Worm (Caenorhabditis elegans) whole organism, midembryonic: ENCODE results near the gene F41D9.2.

Experiments used
- T22C8.4 ChIP-seq: fragments of 200-800 bp; sonication (Bioruptor generic); IDR thresholded peaks from 2 replicates; pipeline ENCODE4 v1.3.6; 2022; ENCODE audit warnings: missing genetic modification characterization, missing compliant biosample characterization
- cog-1 ChIP-seq: sonication (generic microtip); optimal IDR thresholded peaks from 2 replicates; lab custom pipeline; 2016; ENCODE audit warnings: missing genetic modification characterization, missing compliant biosample characterization
- flt-1 ChIP-seq: fragments of 200-800 bp; sonication (Bioruptor generic); IDR thresholded peaks from 2 replicates; pipeline ENCODE4 v1.3.6; 2022; ENCODE audit warnings: missing genetic modification characterization, missing compliant biosample characterization
- klf-2 ChIP-seq: fragments of 200-800 bp; sonication (Bioruptor generic); conservative IDR thresholded peaks from 2 replicates; pipeline ENCODE4 v1.3.6; 2022; ENCODE audit warnings: missing genetic modification reagents, missing genetic modification characterization, missing compliant biosample characterization
- med-1 ChIP-seq: sonication (generic microtip); optimal IDR thresholded peaks from 2 replicates; lab custom pipeline; 2017; ENCODE audit warnings: missing genetic modification characterization, mild to moderate bottlenecking, missing compliant biosample characterization, antibody characterized with exemption, missing genetic modification reagents; ENCODE audit not compliant: insufficient read depth
- ref-1 ChIP-seq: fragments of 200-800 bp; sonication (Bioruptor generic); conservative IDR thresholded peaks from 2 replicates; pipeline ENCODE4 v1.3.6; 2022; ENCODE audit warnings: missing genetic modification reagents, missing genetic modification characterization, missing compliant biosample characterization
- tab-1 ChIP-seq: fragments of 200-800 bp; sonication (Bioruptor generic); IDR thresholded peaks from 2 replicates; pipeline ENCODE4 v1.3.6; 2022; ENCODE audit warnings: missing genetic modification characterization, missing compliant biosample characterization
- ztf-23 ChIP-seq: fragments of 200-800 bp; sonication (Bioruptor generic); IDR thresholded peaks from 2 replicates; pipeline ENCODE4 v1.3.6; 2022; ENCODE audit warnings: missing genetic modification reagents, missing genetic modification characterization, missing compliant biosample characterization
- ztf-29 ChIP-seq: fragments of 200-800 bp; sonication (Bioruptor generic); IDR thresholded peaks from 2 replicates; pipeline ENCODE4 v1.3.6; 2022; ENCODE audit warnings: missing genetic modification reagents, missing genetic modification characterization, missing compliant biosample characterization

The F41D9.2 gene

ce11 chrX:8384642-8385181 is at the start of gene F41D9.2:
Gene F41D9.2 (minus strand): TSS chrX:8384945.
- no peak for TF ChIP-seq flt-1 (GFP tag; lab: Robert Waterston, UW)
- TF ChIP-seq ref-1 (GFP tag; lab: Robert Waterston, UW) = no peak
- no peak for TF ChIP-seq med-1 (GFP tag; lab: Kevin White, UChicago)
- TF ChIP-seq cog-1 (tag; lab: Kevin White, UChicago) = no peak
- TF ChIP-seq T22C8.4 = no peak
- TF ChIP-seq ztf-23 = no peak
- TF ChIP-seq tab-1 (GFP tag; lab: Robert Waterston, UW) = no peak
- TF ChIP-seq ztf-29 (GFP tag; lab: Robert Waterston, UW) = no peak
- TF ChIP-seq klf-2 (GFP tag; lab: Robert Waterston, UW) = no peak

DNA sequence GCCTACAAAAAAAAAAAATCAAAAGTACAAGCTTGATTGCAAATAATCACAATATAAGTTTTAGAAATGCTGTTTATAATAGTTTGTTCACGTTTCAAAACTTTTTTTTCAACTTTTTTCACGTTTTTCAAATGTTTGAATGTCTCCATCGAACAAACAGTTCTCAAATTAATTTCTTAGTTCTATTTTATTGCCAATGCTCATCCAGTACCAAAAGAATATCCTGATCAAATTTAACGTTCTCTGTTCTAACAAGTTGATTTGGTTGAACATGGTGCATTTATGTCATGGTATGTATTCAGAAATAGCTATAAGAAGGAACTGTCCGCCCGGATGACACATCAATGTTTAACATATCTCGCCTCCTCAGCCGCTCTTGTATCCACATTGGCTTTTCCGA is 47.6 kb upstream of the F41D9.2 start, which contains the start of gene kin-9:
Gene kin-9 (plus strand): TSS at position 301 of the 400 bp plus-strand sequence.
- TF ChIP-seq tab-1 (GFP tag; lab: Robert Waterston, UW) (no peak), T22C8.4 (no peak), ztf-29 (GFP tag; lab: Robert Waterston, UW) (no peak), ref-1 (GFP tag; lab: Robert Waterston, UW) (no peak)

DNA sequence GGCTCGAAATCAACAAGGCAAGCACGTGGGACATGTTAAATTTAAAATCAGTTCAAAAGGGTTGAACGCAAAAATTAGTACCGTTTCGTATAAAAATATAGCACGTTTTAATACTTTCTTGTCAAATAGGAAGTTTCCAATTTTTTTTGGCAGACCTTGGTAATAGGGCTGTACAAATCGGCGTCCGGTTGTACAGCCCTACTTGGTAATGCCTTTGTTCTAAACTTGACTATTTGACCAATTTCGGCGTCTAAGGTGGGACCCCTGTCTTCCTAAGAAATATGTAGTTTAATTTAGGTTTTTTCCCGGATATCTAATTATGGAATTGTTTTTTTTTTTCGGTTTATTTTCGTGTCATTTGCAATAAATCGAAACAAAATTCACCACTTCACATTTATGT is 44.8 kb upstream of the F41D9.2 start:
- TF ChIP-seq ztf-29 (GFP tag; lab: Robert Waterston, UW) (no peak), ztf-23 (no peak), flt-1 (GFP tag; lab: Robert Waterston, UW) (no peak), T22C8.4 (no peak), tab-1 (GFP tag; lab: Robert Waterston, UW) (no peak), ref-1 (GFP tag; lab: Robert Waterston, UW) (no peak), med-1 (GFP tag; lab: Kevin White, UChicago) (no peak), klf-2 (GFP tag; lab: Robert Waterston, UW) (no peak), cog-1 (tag; lab: Kevin White, UChicago) (no peak)

- TF ChIP-seq med-1 (GFP tag; lab: Kevin White, UChicago) (no peak), flt-1 (GFP tag; lab: Robert Waterston, UW) (no peak), ref-1 (GFP tag; lab: Robert Waterston, UW) (no peak), tab-1 (GFP tag; lab: Robert Waterston, UW) (no peak), ztf-23 (no peak), T22C8.4 (no peak), ztf-29 (GFP tag; lab: Robert Waterston, UW) (no peak), cog-1 (tag; lab: Kevin White, UChicago) (no peak), klf-2 (GFP tag; lab: Robert Waterston, UW) (no peak)
Observed at ce11 chrX:8428319-8428888, 43.7 kb upstream of the F41D9.2 start, which contains the start of gene F08F1.3. Gene F08F1.3 (plus strand): TSS chrX:8428838.

DNA sequence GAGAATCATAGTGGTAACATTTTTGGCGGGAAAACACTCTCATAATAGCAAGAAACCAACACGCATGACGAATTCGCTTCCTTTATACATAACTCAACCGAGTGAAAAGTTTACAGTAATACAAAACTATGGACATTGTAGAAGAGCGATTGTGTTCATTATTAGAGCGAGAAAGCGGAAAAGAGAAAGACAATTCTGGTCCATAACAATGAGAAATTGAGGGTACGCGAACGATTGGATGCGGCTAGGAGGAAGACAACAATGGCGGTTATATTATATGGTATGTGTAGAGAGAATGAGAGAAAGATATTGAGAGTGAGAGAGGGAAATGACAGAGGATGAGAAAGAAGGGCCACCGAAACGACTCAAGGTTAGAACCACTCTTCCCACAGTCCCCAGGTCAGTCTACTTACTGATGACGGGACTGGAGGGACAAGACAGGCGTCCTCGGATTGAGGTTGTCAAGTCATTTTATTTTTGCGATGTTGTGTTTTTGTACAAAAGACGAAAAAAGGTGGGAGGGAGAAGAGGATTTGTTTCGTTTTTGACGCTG is 41.5 kb upstream of the F41D9.2 start:
- TF ChIP-seq ztf-29 (GFP tag; lab: Robert Waterston, UW) (no peak), med-1 (GFP tag; lab: Kevin White, UChicago) (no peak), cog-1 (tag; lab: Kevin White, UChicago) (no peak), tab-1 (GFP tag; lab: Robert Waterston, UW) (no peak), klf-2 (GFP tag; lab: Robert Waterston, UW) (no peak), ref-1 (GFP tag; lab: Robert Waterston, UW) (no peak), flt-1 (GFP tag; lab: Robert Waterston, UW) (no peak), ztf-23 (no peak), T22C8.4 (no peak)

DNA sequence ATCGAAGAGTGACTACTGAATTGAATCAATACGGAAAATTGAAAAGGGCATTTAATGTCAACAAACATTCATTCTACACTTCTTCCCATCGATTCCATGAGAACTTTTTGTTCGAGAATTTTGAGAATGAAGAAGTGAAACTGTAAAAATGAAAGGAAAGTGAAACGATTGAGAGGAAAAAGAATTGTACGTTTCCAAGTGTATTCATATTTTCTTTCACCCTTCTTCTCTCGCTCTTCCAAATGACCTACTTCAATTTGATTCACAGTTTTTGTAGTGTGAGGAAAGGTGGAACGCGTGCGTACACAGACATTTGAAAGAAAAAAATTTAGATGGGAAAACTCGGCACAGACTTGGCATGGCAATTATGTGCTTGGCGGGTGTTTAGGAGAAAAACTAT is 39.5 kb upstream of the F41D9.2 start:
- TF ChIP-seq T22C8.4 (no peak), med-1 (GFP tag; lab: Kevin White, UChicago) (no peak), tab-1 (GFP tag; lab: Robert Waterston, UW) (no peak), ztf-23 (no peak), klf-2 (GFP tag; lab: Robert Waterston, UW) (no peak), ztf-29 (GFP tag; lab: Robert Waterston, UW) (no peak), cog-1 (tag; lab: Kevin White, UChicago) (no peak), flt-1 (GFP tag; lab: Robert Waterston, UW) (no peak), ref-1 (GFP tag; lab: Robert Waterston, UW) (no peak)

DNA sequence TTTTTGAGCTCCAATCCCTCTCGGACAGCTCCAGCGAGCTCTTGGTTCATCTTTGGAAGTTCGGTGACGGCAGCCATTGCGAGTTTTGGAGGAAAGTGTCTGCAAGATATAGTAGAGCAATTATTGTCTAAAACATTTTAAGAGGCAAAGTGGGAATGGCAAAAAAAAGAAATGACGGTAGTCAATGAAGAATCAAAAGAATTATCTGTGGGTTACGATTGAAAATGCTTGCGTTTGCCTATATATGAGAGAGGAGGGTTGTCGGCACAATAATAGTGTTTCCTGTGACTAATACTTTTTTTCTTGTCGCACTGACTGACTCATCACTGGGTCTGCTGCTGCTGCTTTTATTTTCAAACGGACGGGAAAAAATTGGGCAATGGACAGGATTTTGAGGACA is 38.9 kb upstream of the F41D9.2 start, which contains the start of gene tth-1:
Gene tth-1 (minus strand): TSS at position 101 of the 400 bp plus-strand sequence.
- no peak for TF ChIP-seq T22C8.4
- TF ChIP-seq klf-2 (GFP tag; lab: Robert Waterston, UW) = no peak
- TF ChIP-seq ztf-29 (GFP tag; lab: Robert Waterston, UW) = no peak
- no peak for TF ChIP-seq ztf-23
- TF ChIP-seq tab-1 (GFP tag; lab: Robert Waterston, UW) = no peak
- no peak for TF ChIP-seq med-1 (GFP tag; lab: Kevin White, UChicago)
- no peak for TF ChIP-seq cog-1 (tag; lab: Kevin White, UChicago)
- no peak for TF ChIP-seq ref-1 (GFP tag; lab: Robert Waterston, UW)
- TF ChIP-seq flt-1 (GFP tag; lab: Robert Waterston, UW) = no peak

DNA sequence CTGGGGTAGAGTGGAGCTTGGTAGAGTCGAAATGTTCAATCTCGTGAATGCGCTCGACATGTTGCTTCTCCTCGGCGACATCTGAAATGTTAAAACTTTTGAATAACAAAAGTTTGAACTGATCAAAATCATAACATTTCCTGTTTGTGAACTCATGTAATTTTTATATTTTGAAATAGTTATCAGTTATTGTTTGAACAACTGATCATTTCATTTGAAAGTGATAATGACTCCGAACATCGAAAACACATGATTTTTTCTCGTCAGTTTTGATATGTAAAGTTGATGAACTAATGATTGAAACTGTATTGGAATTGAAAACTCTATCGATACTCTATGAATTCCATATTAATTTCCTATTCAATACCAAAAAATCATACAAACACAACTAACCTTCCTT is 38.5 kb upstream of the F41D9.2 start:
- TF ChIP-seq ztf-23 (no peak), ztf-29 (GFP tag; lab: Robert Waterston, UW) (no peak), cog-1 (tag; lab: Kevin White, UChicago) (no peak), flt-1 (GFP tag; lab: Robert Waterston, UW) (no peak)

DNA sequence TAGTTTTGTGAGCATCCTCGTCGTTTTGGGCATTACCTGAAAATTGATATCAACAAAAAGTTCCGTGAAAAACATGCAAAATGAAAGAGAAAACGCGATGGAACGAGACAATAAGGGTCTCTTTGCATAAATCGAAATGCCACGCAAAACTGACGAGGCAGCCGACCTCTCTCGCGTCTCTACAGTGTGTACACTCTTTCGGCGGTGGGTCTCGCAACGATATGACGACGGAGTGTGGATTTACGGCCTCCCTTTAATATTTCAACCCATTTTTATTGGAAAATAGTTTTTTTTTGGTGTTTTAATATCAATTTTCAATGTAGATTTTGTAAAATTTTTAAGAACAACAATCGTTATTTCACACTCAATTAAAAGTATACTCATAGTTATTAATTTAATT is 37.3 kb upstream of the F41D9.2 start, which contains the start of gene tag-123:
Gene tag-123 (minus strand): TSS at position 36 of the 400 bp plus-strand sequence.
- no peak for TF ChIP-seq klf-2 (GFP tag; lab: Robert Waterston, UW)
- no peak for TF ChIP-seq ref-1 (GFP tag; lab: Robert Waterston, UW)
- TF ChIP-seq T22C8.4 = no peak
- no peak for TF ChIP-seq med-1 (GFP tag; lab: Kevin White, UChicago)
- TF ChIP-seq ztf-23 = no peak
- TF ChIP-seq tab-1 (GFP tag; lab: Robert Waterston, UW) = no peak
